Worm (Caenorhabditis elegans) whole organism, L4 larva: Measurements from ENCODE around the gene nhr-260.

Experiments
- T26A8.4 ChIP-seq: fragments of 200-800 bp; sonication (Bioruptor generic); IDR thresholded peaks from 2 replicates; pipeline ENCODE4 v1.3.6; 2022; ENCODE audit warnings: missing genetic modification characterization, missing compliant biosample characterization
- Y5F2A.4 ChIP-seq: fragments of 200-800 bp; sonication (Bioruptor generic); optimal IDR thresholded peaks from 2 replicates; lab custom pipeline; 2018; ENCODE audit warnings: mild to moderate bottlenecking, missing genetic modification characterization, missing compliant biosample characterization
- Y75B8A.6 ChIP-seq: fragments of 200-800 bp; sonication (Bioruptor generic); IDR thresholded peaks from 2 replicates; pipeline ENCODE4 v1.3.6; 2022; ENCODE audit warnings: missing genetic modification reagents, missing genetic modification characterization, missing compliant biosample characterization
- ZK337.2 ChIP-seq: fragments of 200-800 bp; sonication (Bioruptor generic); IDR thresholded peaks from 2 replicates; pipeline ENCODE4 v1.3.6; 2022; ENCODE audit warnings: missing genetic modification reagents, missing genetic modification characterization, missing compliant biosample characterization
- ZK546.5 ChIP-seq, 2 experiments: sonication (generic microtip); optimal IDR thresholded peaks; 2 replicates each; lab custom pipeline; 2017; ENCODE audit warnings: missing biosample characterization in 2 of 2, missing genetic modification characterization in 2 of 2
- aha-1 ChIP-seq: fragments of 150-350 bp; peaks from one replicate; lab custom pipeline; 2014; ENCODE audit warnings: missing biosample characterization, missing genetic modification characterization
- ceh-28 ChIP-seq: fragments of 150-350 bp; optimal IDR thresholded peaks from 2 replicates; lab custom pipeline; 2014; ENCODE audit warnings: missing biosample characterization, missing genetic modification reagents, missing genetic modification characterization
- ceh-82 ChIP-seq: sonication (generic microtip); optimal IDR thresholded peaks from 2 replicates; lab custom pipeline; 2017; ENCODE audit warnings: missing biosample characterization, missing genetic modification characterization
- cey-2 ChIP-seq: sonication (generic microtip); optimal IDR thresholded peaks from 3 replicates; lab custom pipeline; 2017; ENCODE audit warnings: missing genetic modification characterization, mild to moderate bottlenecking, missing compliant biosample characterization, antibody characterized with exemption, borderline replicate concordance; ENCODE audit not compliant: insufficient read depth
- ctbp-1 ChIP-seq: fragments of 200-800 bp; sonication (Bioruptor generic); IDR thresholded peaks from 2 replicates; pipeline ENCODE4 v1.3.6; 2022; ENCODE audit warnings: missing genetic modification reagents, missing genetic modification characterization, missing compliant biosample characterization
- daf-16 ChIP-seq, 3 experiments: sonication (generic microtip); optimal IDR thresholded peaks; 2 replicates each; lab custom pipeline; 2016 to 2017; ENCODE audit warnings: missing genetic modification characterization in 3 of 3, missing genetic modification reagents in 3 of 3, mild to moderate bottlenecking in 2 of 3, missing compliant biosample characterization in 2 of 3, missing biosample characterization in 1 of 3, moderate library complexity in 1 of 3
- dmd-6 ChIP-seq: fragments of 200-800 bp; sonication (Bioruptor generic); IDR thresholded peaks from 2 replicates; pipeline ENCODE4 v1.3.6; 2022; ENCODE audit warnings: missing genetic modification reagents, missing genetic modification characterization, missing compliant biosample characterization
- dpl-1 ChIP-seq: fragments of 150-350 bp; optimal IDR thresholded peaks from 2 replicates; lab custom pipeline; 2014; ENCODE audit warnings: missing biosample characterization, missing genetic modification reagents, missing genetic modification characterization
- duxl-1 ChIP-seq: sonication (generic microtip); optimal IDR thresholded peaks from 2 replicates; lab custom pipeline; 2016; ENCODE audit warnings: mild to moderate bottlenecking, missing genetic modification characterization, moderate library complexity, missing compliant biosample characterization; ENCODE audit not compliant: poor library complexity
- dve-1 ChIP-seq: sonication (generic microtip); optimal IDR thresholded peaks from 2 replicates; lab custom pipeline; 2017; ENCODE audit warnings: antibody characterized with exemption, mild to moderate bottlenecking, missing genetic modification characterization, missing compliant biosample characterization; ENCODE audit not compliant: insufficient read depth
- egl-43 ChIP-seq: fragments of 200-800 bp; sonication (Bioruptor generic); IDR thresholded peaks from 2 replicates; pipeline ENCODE4 v1.3.6; 2022; ENCODE audit warnings: missing genetic modification reagents, missing genetic modification characterization, missing compliant biosample characterization
- hlh-30 ChIP-seq: sonication (generic microtip); optimal IDR thresholded peaks from 2 replicates; lab custom pipeline; 2017; ENCODE audit warnings: antibody characterized with exemption, mild to moderate bottlenecking, missing genetic modification characterization, missing compliant biosample characterization; ENCODE audit not compliant: insufficient read depth
- hmg-1.1 ChIP-seq: fragments of 200-800 bp; sonication (Bioruptor generic); IDR thresholded peaks from 2 replicates; pipeline ENCODE4 v1.3.6; 2022; ENCODE audit warnings: missing genetic modification reagents, missing genetic modification characterization, missing compliant biosample characterization
- jun-1 ChIP-seq: fragments of 150-350 bp; optimal IDR thresholded peaks from 2 replicates; lab custom pipeline; 2014; ENCODE audit warnings: missing biosample characterization, missing genetic modification reagents, missing genetic modification characterization
- lim-7 ChIP-seq: fragments of 200-800 bp; sonication (Bioruptor generic); IDR thresholded peaks from 2 replicates; pipeline ENCODE4 v1.3.6; 2022; ENCODE audit warnings: missing genetic modification characterization, missing compliant biosample characterization
- lin-1 ChIP-seq: fragments of 200-800 bp; sonication (Bioruptor generic); IDR thresholded peaks from 2 replicates; pipeline ENCODE4 v1.3.6; 2022; ENCODE audit warnings: missing genetic modification reagents, missing genetic modification characterization, missing compliant biosample characterization
- lin-15B ChIP-seq: fragments of 150-350 bp; sonication (generic microtip); optimal IDR thresholded peaks from 3 replicates; lab custom pipeline; 2014; ENCODE audit warnings: missing biosample characterization, missing genetic modification characterization
- lin-38 ChIP-seq: fragments of 200-800 bp; sonication (Bioruptor generic); IDR thresholded peaks from 2 replicates; pipeline ENCODE4 v1.3.6; 2022; ENCODE audit warnings: missing genetic modification reagents, missing genetic modification characterization, missing compliant biosample characterization
- lsy-2 ChIP-seq, 2 experiments: fragments of 150-350 bp in 1 of 2; sonication (generic microtip) in 1 of 2; optimal IDR thresholded peaks; 2 replicates each; lab custom pipeline; 2014 to 2017; ENCODE audit warnings: missing biosample characterization in 2 of 2, missing genetic modification characterization in 2 of 2
- madf-9 ChIP-seq: fragments of 200-800 bp; sonication (Bioruptor generic); conservative IDR thresholded peaks from 2 replicates; pipeline ENCODE4 v1.3.6; 2022; ENCODE audit warnings: missing genetic modification reagents, missing genetic modification characterization, missing compliant biosample characterization
- mdt-29 ChIP-seq: fragments of 200-800 bp; sonication (Bioruptor generic); IDR thresholded peaks from 2 replicates; pipeline ENCODE4 v1.3.6; 2022; ENCODE audit warnings: missing genetic modification reagents, missing genetic modification characterization, missing compliant biosample characterization
- mes-2 ChIP-seq: sonication (generic microtip); optimal IDR thresholded peaks from 2 replicates; lab custom pipeline; 2016; ENCODE audit warnings: missing genotype, mild to moderate bottlenecking, missing genetic modification characterization, missing compliant biosample characterization; ENCODE audit not compliant: poor library complexity, severe bottlenecking
- nhr-10 ChIP-seq: fragments of 150-350 bp; optimal IDR thresholded peaks from 2 replicates; lab custom pipeline; 2014; ENCODE audit warnings: missing biosample characterization, missing genetic modification characterization
- nhr-11 ChIP-seq: fragments of 150-350 bp; optimal IDR thresholded peaks from 2 replicates; lab custom pipeline; 2014; ENCODE audit warnings: missing biosample characterization, missing genetic modification characterization
- nhr-25 ChIP-seq: sonication (generic microtip); optimal IDR thresholded peaks from 2 replicates; lab custom pipeline; 2017; ENCODE audit warnings: missing genetic modification characterization, mild to moderate bottlenecking, missing compliant biosample characterization, antibody characterized with exemption, moderate library complexity, borderline replicate concordance; ENCODE audit not compliant: insufficient read depth
- nhr-28 ChIP-seq: fragments of 150-350 bp; optimal IDR thresholded peaks from 2 replicates; lab custom pipeline; 2014; ENCODE audit warnings: missing biosample characterization, missing genetic modification characterization
- nhr-42 ChIP-seq: fragments of 200-800 bp; sonication (Bioruptor generic); IDR thresholded peaks from 2 replicates; pipeline ENCODE4 v1.3.6; 2022; ENCODE audit warnings: missing genetic modification characterization, missing compliant biosample characterization
- php-3 ChIP-seq: fragments of 200-800 bp; sonication (Bioruptor generic); IDR thresholded peaks from 2 replicates; pipeline ENCODE4 v1.3.6; 2022; ENCODE audit warnings: missing genetic modification reagents, missing genetic modification characterization, missing compliant biosample characterization
- rbr-2 ChIP-seq: sonication (generic microtip); optimal IDR thresholded peaks from 2 replicates; lab custom pipeline; 2016; ENCODE audit warnings: missing genotype, missing genetic modification characterization, missing compliant biosample characterization
- saeg-2 ChIP-seq: fragments of 200-800 bp; sonication (Bioruptor generic); IDR thresholded peaks from 2 replicates; pipeline ENCODE4 v1.3.6; 2022; ENCODE audit warnings: missing genetic modification reagents, missing genetic modification characterization, missing compliant biosample characterization
- snpc-1.2 ChIP-seq: fragments of 200-800 bp; sonication (Bioruptor generic); IDR thresholded peaks from 2 replicates; pipeline ENCODE4 v1.3.6; 2022; ENCODE audit warnings: missing genetic modification reagents, missing genetic modification characterization, missing compliant biosample characterization
- tra-1 ChIP-seq: fragments of 200-800 bp; sonication (Bioruptor generic); IDR thresholded peaks from 2 replicates; pipeline ENCODE4 v1.3.6; 2022; ENCODE audit warnings: missing genetic modification reagents, missing genetic modification characterization, missing compliant biosample characterization
- unc-62 ChIP-seq, 3 experiments: fragments of 150-350 bp in 1 of 3; sonication (generic microtip); optimal IDR thresholded peaks in 2 of 3; peaks in 1 of 3; 1 replicate in 1 of 3; 2 replicates in 2 of 3; lab custom pipeline; 2014 to 2017; ENCODE audit warnings: missing biosample characterization in 3 of 3, missing genetic modification characterization in 3 of 3, missing genetic modification reagents in 3 of 3, missing genotype in 1 of 3
- vab-7 ChIP-seq: fragments of 200-800 bp; sonication (Bioruptor generic); IDR thresholded peaks from 2 replicates; pipeline ENCODE4 v1.3.6; 2022; ENCODE audit warnings: missing genetic modification reagents, missing genetic modification characterization, missing compliant biosample characterization
- zfp-2 ChIP-seq: sonication (generic microtip); optimal IDR thresholded peaks from 2 replicates; lab custom pipeline; 2016; ENCODE audit warnings: mild to moderate bottlenecking, missing genetic modification characterization, missing compliant biosample characterization

nhr-260 gene

DNA sequence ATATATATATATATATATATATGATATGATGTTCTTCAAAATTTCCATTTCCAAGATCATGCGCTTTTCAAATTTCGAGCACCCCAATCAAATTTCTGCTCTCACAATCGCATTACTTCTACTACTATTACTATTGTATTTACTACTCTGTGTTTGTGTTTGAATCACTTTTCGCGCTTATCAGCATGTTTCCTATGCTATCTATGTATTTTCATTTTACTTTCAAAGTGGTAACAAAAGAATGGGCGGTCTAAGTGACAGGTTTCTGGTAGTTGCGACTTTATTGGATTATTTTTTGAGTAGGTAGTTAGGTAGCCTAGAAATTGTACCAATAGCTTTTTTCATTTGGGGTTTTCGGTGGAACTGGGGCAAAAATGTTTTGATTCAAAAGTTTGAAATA lies 46.7 kb upstream of the nhr-260 start:
- TF ChIP-seq nhr-10 (tag; lab: Kevin White, UChicago) (no peak), daf-16 (GFP tag; optimal IDR thresholded peaks at IDR 0.05; lab: Kevin White, UChicago) (no peak), daf-16 (tag; optimal IDR thresholded peaks at IDR 0.05; lab: Kevin White, UChicago) (peak; percentile 57), duxl-1 (tag; lab: Kevin White, UChicago) (no peak), rbr-2 (no peak), zfp-2 (tag; lab: Kevin White, UChicago) (no peak), saeg-2 (GFP tag; lab: Robert Waterston, UW) (no peak), jun-1 (tag; lab: Kevin White, UChicago) (no peak), ZK337.2 (GFP tag; lab: Robert Waterston, UW) (no peak), madf-9 (no peak), lin-15B (no peak), tra-1 (GFP tag; lab: Robert Waterston, UW) (no peak), nhr-28 (tag; lab: Kevin White, UChicago) (peak; percentile 8), nhr-25 (tag; lab: Kevin White, UChicago) (no peak), hmg-1.1 (no peak), ceh-82 (no peak), ctbp-1 (no peak), Y75B8A.6 (no peak)

DNA sequence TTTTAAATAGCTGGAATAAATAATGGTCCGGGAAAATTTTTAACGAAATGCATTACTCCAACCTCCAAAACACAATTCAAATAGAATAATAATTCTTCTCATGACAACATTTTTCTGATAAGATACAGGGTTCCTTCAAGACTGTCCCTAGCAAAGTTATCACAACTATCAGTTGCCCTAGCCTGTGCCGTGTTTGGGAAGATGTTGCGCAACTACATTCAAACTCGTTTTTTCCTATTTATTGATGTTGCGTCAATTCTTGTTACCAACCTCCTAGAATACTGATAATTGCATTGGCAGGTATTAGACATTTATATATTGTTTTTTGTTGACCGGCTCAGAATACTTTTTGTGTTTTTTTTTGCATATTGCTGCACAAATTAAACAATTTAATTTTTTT lies 43.6 kb upstream of the nhr-260 start:
- no peak for TF ChIP-seq dmd-6 (GFP tag; lab: Robert Waterston, UW)
- TF ChIP-seq madf-9: no peak
- no peak for TF ChIP-seq jun-1 (tag; lab: Kevin White, UChicago)
- no peak for TF ChIP-seq mes-2 (tag; lab: Kevin White, UChicago)
- TF ChIP-seq dve-1 (tag; lab: Kevin White, UChicago): no peak

DNA sequence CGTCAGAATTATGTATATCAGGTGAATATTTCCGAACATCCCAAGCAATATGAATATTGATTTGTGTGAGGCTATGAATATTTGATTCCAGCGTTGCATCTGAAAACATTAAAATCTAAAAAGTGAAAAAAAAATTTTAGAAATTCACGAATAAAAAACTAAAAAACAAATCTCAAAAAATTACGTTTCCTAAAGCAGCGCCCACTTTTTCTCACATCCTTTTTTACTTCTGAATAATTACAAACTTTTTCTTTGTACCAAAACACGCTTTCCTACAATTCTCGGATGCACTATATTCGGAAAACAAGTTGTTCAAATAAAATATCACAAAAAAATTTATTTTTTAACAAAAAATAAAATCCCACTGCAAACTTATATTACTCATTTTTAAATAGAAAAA lies 41.6 kb upstream of the nhr-260 start, which contains the start of gene srsx-8:
Gene srsx-8, minus strand, starts transcription at position 101 of the 400 bp plus-strand sequence.
- TF ChIP-seq Y5F2A.4 (GFP tag; lab: Kevin White, UChicago) (no peak), nhr-11 (tag; lab: Kevin White, UChicago) (no peak), hlh-30 (tag; lab: Kevin White, UChicago) (no peak), nhr-10 (tag; lab: Kevin White, UChicago) (no peak), nhr-42 (GFP tag; lab: Robert Waterston, UW) (no peak), T26A8.4 (GFP tag; lab: Robert Waterston, UW) (no peak)
- TF ChIP-seq, all 104 proteins: peak for 0

DNA sequence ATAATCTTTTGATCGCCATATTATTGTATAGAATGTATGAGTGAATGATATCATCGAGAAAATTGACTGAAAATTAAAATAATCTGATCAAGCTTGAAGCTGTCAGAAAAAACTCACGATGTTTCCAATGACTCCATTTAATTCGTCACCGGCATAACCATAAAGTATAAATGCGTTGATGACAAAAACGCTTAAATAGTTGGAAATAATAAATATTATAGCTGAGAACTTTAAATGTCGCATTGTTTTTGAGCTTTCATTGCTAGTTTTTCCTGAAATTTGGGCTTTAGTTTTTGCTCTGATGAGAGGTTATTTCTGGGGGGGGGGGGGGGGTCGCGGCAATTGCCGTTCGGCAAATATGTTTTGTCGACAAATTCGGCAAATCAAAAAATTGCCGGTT lies 39.7 kb upstream of the nhr-260 start:
- TF ChIP-seq nhr-28 (tag; lab: Kevin White, UChicago): no peak
- TF ChIP-seq unc-62 (GFP tag; optimal IDR thresholded peaks at IDR 0.05 in 1 of 2; lab: Kevin White, UChicago): peak in 1 of 2 experiments; percentile 91
- no peak for TF ChIP-seq unc-62 (tag; optimal IDR thresholded peaks at IDR 0.05; lab: Kevin White, UChicago)

DNA sequence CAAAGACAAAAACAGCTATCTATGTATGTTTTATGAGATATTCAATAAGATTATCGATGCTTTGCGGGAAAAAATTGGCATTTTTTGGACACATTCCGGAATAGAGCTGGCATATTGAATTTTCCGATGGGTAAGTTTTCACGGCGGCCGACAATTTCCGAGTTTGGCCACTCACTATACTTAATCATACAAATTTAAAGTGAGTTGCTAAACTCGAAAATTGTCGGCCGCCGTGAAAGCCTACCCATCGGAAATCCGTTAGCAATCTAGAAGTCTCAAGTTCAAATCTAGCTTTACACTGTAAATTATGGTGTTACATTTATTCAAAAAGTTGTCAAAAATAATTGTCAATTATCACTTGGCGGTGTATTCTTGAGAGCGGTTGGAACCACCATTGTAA lies 39.3 kb upstream of the nhr-260 start:
- no peak for TF ChIP-seq dpl-1 (GFP tag; lab: Kevin White, UChicago)
- TF ChIP-seq aha-1: peak; percentile 60
- TF ChIP-seq, all 104 proteins: peak for 1

DNA sequence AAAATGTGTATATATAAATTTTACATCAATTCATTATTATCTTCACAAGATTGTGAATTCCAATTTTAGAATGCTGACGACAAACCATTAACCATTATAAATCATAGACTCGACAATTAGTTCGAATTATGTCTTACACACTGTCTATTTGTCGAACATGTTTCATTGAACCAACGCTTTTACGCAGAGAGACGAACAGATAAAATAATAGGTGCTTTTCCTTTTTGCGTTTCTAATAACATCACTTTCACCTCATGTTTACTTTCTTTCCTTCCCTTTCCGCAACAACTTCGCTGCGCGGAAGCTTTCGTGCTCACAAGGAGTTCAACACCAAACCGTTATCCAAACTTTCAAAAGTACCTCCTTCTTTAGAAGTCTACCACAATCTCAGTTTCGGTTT lies 36.4 kb upstream of the nhr-260 start, which contains the start of gene F52F10.2:
Gene F52F10.2, plus strand, starts transcription at position 301 of the 400 bp plus-strand sequence.
- TF ChIP-seq lin-1 (GFP tag; lab: Robert Waterston, UW) (no peak), nhr-42 (GFP tag; lab: Robert Waterston, UW) (no peak), lsy-2 (tag; optimal IDR thresholded peaks at IDR 0.05; lab: Kevin White, UChicago) (no peak), lim-7 (GFP tag; lab: Robert Waterston, UW) (no peak), mdt-29 (no peak), daf-16 (GFP tag; optimal IDR thresholded peaks at IDR 0.05; lab: Kevin White, UChicago) (no peak), daf-16 (tag; optimal IDR thresholded peaks at IDR 0.05; lab: Kevin White, UChicago) (no peak), egl-43 (GFP tag; lab: Robert Waterston, UW) (no peak), php-3 (no peak), T26A8.4 (GFP tag; lab: Robert Waterston, UW) (no peak), lin-38 (GFP tag; lab: Robert Waterston, UW) (no peak), ceh-28 (tag; lab: Kevin White, UChicago) (no peak), cey-2 (tag; lab: Kevin White, UChicago) (no peak), vab-7 (GFP tag; lab: Robert Waterston, UW) (no peak), ZK546.5 (tag; optimal IDR thresholded peaks at IDR 0.05; lab: Kevin White, UChicago) (no peak), snpc-1.2 (GFP tag; lab: Robert Waterston, UW) (no peak)
